Fruit fly (Drosophila melanogaster) whole organism, embryonic: ENCODE data around the gene yrt.

Experiments
- B-H2 ChIP-seq: fragments of 200-800 bp; sonication (Bioruptor generic); optimal IDR thresholded peaks from 2 replicates; lab custom pipeline; 2018; ENCODE audit warnings: missing biosample characterization, mild to moderate bottlenecking, missing genetic modification characterization
- BEAF-32 ChIP-seq: fragments of 200-800 bp; sonication (Bioruptor generic); optimal IDR thresholded peaks from 3 replicates; lab custom pipeline; 2017; ENCODE audit warnings: missing biosample characterization, missing genetic modification characterization, mild to moderate bottlenecking, moderate library complexity, missing genetic modification reagents
- CG11695 ChIP-seq: fragments of 200-800 bp; sonication (Bioruptor generic); IDR thresholded peaks from 3 replicates; pipeline ENCODE4 v1.3.6; 2022; ENCODE audit warnings: missing biosample characterization, missing genetic modification characterization
- CG12236 ChIP-seq: fragments of 200-800 bp; sonication (Bioruptor generic); optimal IDR thresholded peaks from 2 replicates; lab custom pipeline; 2016; ENCODE audit warnings: missing biosample characterization, missing genetic modification characterization
- CG13123 ChIP-seq: fragments of 200-800 bp; sonication (Bioruptor generic); optimal IDR thresholded peaks from 2 replicates; lab custom pipeline; 2016; ENCODE audit warnings: missing biosample characterization, missing genetic modification characterization
- CG17359 ChIP-seq: fragments of 200-800 bp; sonication (Bioruptor generic); optimal IDR thresholded peaks from 3 replicates; lab custom pipeline; 2018; ENCODE audit warnings: missing biosample characterization, mild to moderate bottlenecking, missing genetic modification characterization, moderate library complexity
- CG18599 ChIP-seq: fragments of 200-800 bp; sonication (Bioruptor generic); optimal IDR thresholded peaks from 3 replicates; lab custom pipeline; 2017; ENCODE audit warnings: missing biosample characterization, missing genetic modification characterization, mild to moderate bottlenecking, moderate library complexity, missing genetic modification reagents
- CG2202 ChIP-seq: fragments of 200-800 bp; sonication (Bioruptor generic); optimal IDR thresholded peaks from 2 replicates; lab custom pipeline; 2018; ENCODE audit warnings: missing biosample characterization, mild to moderate bottlenecking, missing genetic modification characterization
- CG2889 ChIP-seq: fragments of 200-800 bp; sonication (Bioruptor generic); IDR thresholded peaks from 3 replicates; pipeline ENCODE4 v1.3.6; 2022; ENCODE audit warnings: missing biosample characterization, missing genetic modification characterization
- CG30403 ChIP-seq: fragments of 200-800 bp; sonication (Bioruptor generic); optimal IDR thresholded peaks from 3 replicates; lab custom pipeline; 2016; ENCODE audit warnings: missing biosample characterization, missing genetic modification characterization
- CG3065 ChIP-seq: fragments of 200-800 bp; sonication (Bioruptor generic); optimal IDR thresholded peaks from 2 replicates; lab custom pipeline; 2016; ENCODE audit warnings: missing biosample characterization, missing genetic modification characterization
- CG3407 ChIP-seq: fragments of 200-800 bp; sonication (Bioruptor generic); optimal IDR thresholded peaks from 2 replicates; lab custom pipeline; 2018; ENCODE audit warnings: missing biosample characterization, mild to moderate bottlenecking, missing genetic modification characterization
- CG3726 ChIP-seq: fragments of 200-800 bp; sonication (Bioruptor generic); IDR thresholded peaks from 3 replicates; pipeline ENCODE4, ENCODE4 v1.3.6; 2022; ENCODE audit warnings: missing biosample characterization, missing genetic modification characterization
- CG3847 ChIP-seq: fragments of 200-800 bp; sonication (Bioruptor generic); IDR thresholded peaks from 2 replicates; pipeline ENCODE4 v1.3.6; 2022; ENCODE audit warnings: missing biosample characterization, missing genetic modification characterization
- CG4282 ChIP-seq: fragments of 200-800 bp; sonication (Bioruptor generic); optimal IDR thresholded peaks from 2 replicates; lab custom pipeline; 2016; ENCODE audit warnings: missing biosample characterization, missing genetic modification characterization
- CG4707 ChIP-seq: fragments of 200-800 bp; sonication (Bioruptor generic); optimal IDR thresholded peaks from 2 replicates; lab custom pipeline; 2018; ENCODE audit warnings: missing biosample characterization, mild to moderate bottlenecking, missing genetic modification characterization, moderate library complexity
- CG7372 ChIP-seq: fragments of 200-800 bp; sonication (Bioruptor generic); IDR thresholded peaks from 2 replicates; pipeline ENCODE4 v1.3.6; 2022; ENCODE audit warnings: missing biosample characterization, missing genetic modification characterization
- CG7963 ChIP-seq: fragments of 200-800 bp; sonication (Bioruptor generic); IDR thresholded peaks from 3 replicates; pipeline ENCODE4 v1.3.6; 2022; ENCODE audit warnings: missing biosample characterization, missing genetic modification characterization; ENCODE audit not compliant: partially characterized antibody
- CG8290 ChIP-seq, 3 experiments: fragments of 200-800 bp; sonication (Bioruptor generic); optimal IDR thresholded peaks; 2 replicates each; lab custom pipeline; 2016 to 2019; ENCODE audit warnings: missing biosample characterization in 3 of 3, missing genetic modification characterization in 3 of 3, mild to moderate bottlenecking in 2 of 3, moderate library complexity in 1 of 3
- CG9609 ChIP-seq: fragments of 200-800 bp; sonication (Bioruptor generic); optimal IDR thresholded peaks from 3 replicates; lab custom pipeline; 2016; ENCODE audit warnings: missing biosample characterization, missing genetic modification characterization
- CTCF ChIP-seq: fragments of 200-800 bp; sonication (Bioruptor generic); optimal IDR thresholded peaks from 2 replicates; lab custom pipeline; 2017; ENCODE audit warnings: missing biosample characterization, mild to moderate bottlenecking, missing genetic modification characterization, moderate library complexity
- Dbx ChIP-seq: fragments of 200-800 bp; sonication (Bioruptor generic); IDR thresholded peaks from 3 replicates; pipeline ENCODE4 v1.3.6; 2022; ENCODE audit warnings: missing biosample characterization, missing genetic modification characterization
- Dip3 ChIP-seq: fragments of 200-800 bp; sonication (Bioruptor generic); optimal IDR thresholded peaks from 3 replicates; lab custom pipeline; 2016; ENCODE audit warnings: missing biosample characterization, missing genetic modification characterization
- Ets65A ChIP-seq: fragments of 200-800 bp; sonication (Bioruptor generic); peaks from one replicate; lab custom pipeline; 2016; ENCODE audit warnings: missing biosample characterization, missing genetic modification characterization
- Fer2 ChIP-seq: fragments of 200-800 bp; sonication (Bioruptor generic); optimal IDR thresholded peaks from 2 replicates; lab custom pipeline; 2018; ENCODE audit warnings: missing biosample characterization, mild to moderate bottlenecking, missing genetic modification characterization, moderate library complexity
- GATAe ChIP-seq: fragments of 200-800 bp; sonication (Bioruptor generic); conservative IDR thresholded peaks from 2 replicates; pipeline ENCODE4 v1.3.6; 2022; ENCODE audit warnings: missing biosample characterization, missing genetic modification characterization
- Hr3 ChIP-seq: fragments of 200-800 bp; sonication (Bioruptor generic); optimal IDR thresholded peaks from 3 replicates; lab custom pipeline; 2016; ENCODE audit warnings: missing biosample characterization, missing genetic modification characterization
- Mes4 ChIP-seq: fragments of 200-800 bp; sonication (Bioruptor generic); optimal IDR thresholded peaks from 2 replicates; lab custom pipeline; 2016; ENCODE audit warnings: missing biosample characterization, missing genetic modification characterization
- PHDP ChIP-seq: fragments of 200-800 bp; sonication (Bioruptor generic); optimal IDR thresholded peaks from 3 replicates; lab custom pipeline; 2018; ENCODE audit warnings: missing biosample characterization, mild to moderate bottlenecking, missing genetic modification characterization, moderate library complexity
- Usf ChIP-seq: fragments of 200-800 bp; sonication (Bioruptor generic); optimal IDR thresholded peaks from 2 replicates; lab custom pipeline; 2017; ENCODE audit warnings: missing genotype, missing biosample characterization, missing genetic modification characterization
- ab ChIP-seq: fragments of 200-800 bp; sonication (Bioruptor generic); optimal IDR thresholded peaks from 2 replicates; lab custom pipeline; 2016; ENCODE audit warnings: missing biosample characterization, missing genetic modification characterization
- ara ChIP-seq: fragments of 200-800 bp; sonication (Bioruptor generic); IDR thresholded peaks from 2 replicates; pipeline ENCODE4 v1.3.6; 2022; ENCODE audit warnings: missing biosample characterization, missing genetic modification characterization
- az2 ChIP-seq: fragments of 200-800 bp; sonication (Bioruptor generic); optimal IDR thresholded peaks from 3 replicates; lab custom pipeline; 2016; ENCODE audit warnings: missing biosample characterization, missing genetic modification characterization
- caup ChIP-seq: fragments of 200-800 bp; sonication (Bioruptor generic); optimal IDR thresholded peaks from 3 replicates; lab custom pipeline; 2017; ENCODE audit warnings: missing biosample characterization, mild to moderate bottlenecking, missing genetic modification characterization, moderate library complexity; ENCODE audit not compliant: severe bottlenecking
- da ChIP-seq: fragments of 200-800 bp; sonication (Bioruptor generic); optimal IDR thresholded peaks from 2 replicates; lab custom pipeline; 2016; ENCODE audit warnings: missing biosample characterization, missing genetic modification characterization
- danr ChIP-seq: fragments of 200-800 bp; sonication (Bioruptor generic); IDR thresholded peaks from 2 replicates; pipeline ENCODE4 v1.3.6; 2022; ENCODE audit warnings: missing biosample characterization, missing genetic modification characterization
- disco-r ChIP-seq: fragments of 200-800 bp; sonication (Bioruptor generic); optimal IDR thresholded peaks from 2 replicates; lab custom pipeline; 2016; ENCODE audit warnings: missing biosample characterization, missing genetic modification characterization
- dm ChIP-seq: fragments of 200-800 bp; sonication (Bioruptor generic); optimal IDR thresholded peaks from 3 replicates; lab custom pipeline; 2016; ENCODE audit warnings: missing biosample characterization, missing genetic modification characterization
- dmrt11E ChIP-seq: fragments of 200-800 bp; sonication (Bioruptor generic); optimal IDR thresholded peaks from 3 replicates; lab custom pipeline; 2018; ENCODE audit warnings: missing biosample characterization, mild to moderate bottlenecking, missing genetic modification characterization, moderate library complexity
- gce ChIP-seq: fragments of 200-800 bp; sonication (Bioruptor generic); IDR thresholded peaks from 3 replicates; pipeline ENCODE4 v1.3.6; 2022; ENCODE audit warnings: missing biosample characterization, missing genetic modification characterization
- gsb ChIP-seq: fragments of 200-800 bp; sonication (Bioruptor generic); IDR thresholded peaks from 2 replicates; pipeline ENCODE4 v1.3.6; 2022; ENCODE audit warnings: missing biosample characterization, missing genetic modification characterization
- gsb-n ChIP-seq: fragments of 200-800 bp; sonication (Bioruptor generic); optimal IDR thresholded peaks from 3 replicates; lab custom pipeline; 2018; ENCODE audit warnings: missing biosample characterization, mild to moderate bottlenecking, missing genetic modification characterization
- hb ChIP-seq: fragments of 200-800 bp; sonication (Bioruptor generic); IDR thresholded peaks from 3 replicates; pipeline ENCODE4 v1.3.6; 2022; ENCODE audit warnings: missing biosample characterization, missing genetic modification characterization; ENCODE audit not compliant: partially characterized antibody
- onecut ChIP-seq: fragments of 200-800 bp; sonication (Bioruptor generic); IDR thresholded peaks from 2 replicates; pipeline ENCODE4 v1.3.6; 2022; ENCODE audit warnings: missing biosample characterization, missing genetic modification characterization
- pb ChIP-seq: fragments of 200-800 bp; sonication (Bioruptor generic); optimal IDR thresholded peaks from 3 replicates; lab custom pipeline; 2016; ENCODE audit warnings: missing biosample characterization, missing genetic modification characterization
- pfk ChIP-seq: fragments of 200-800 bp; sonication (Bioruptor generic); optimal IDR thresholded peaks from 2 replicates; lab custom pipeline; 2018; ENCODE audit warnings: missing biosample characterization, mild to moderate bottlenecking, missing genetic modification characterization, moderate library complexity
- pita ChIP-seq: fragments of 200-800 bp; sonication (Bioruptor generic); optimal IDR thresholded peaks from 2 replicates; lab custom pipeline; 2017; ENCODE audit warnings: missing biosample characterization, mild to moderate bottlenecking, missing genetic modification characterization
- pros ChIP-seq: fragments of 200-800 bp; sonication (Bioruptor generic); optimal IDR thresholded peaks from 3 replicates; lab custom pipeline; 2019; ENCODE audit warnings: missing biosample characterization, mild to moderate bottlenecking, missing genetic modification characterization, moderate library complexity
- sens ChIP-seq: fragments of 200-800 bp; sonication (Bioruptor generic); peaks from one replicate; lab custom pipeline; 2016; ENCODE audit warnings: missing biosample characterization, missing genetic modification characterization
- sob ChIP-seq: fragments of 200-800 bp; sonication (Bioruptor generic); IDR thresholded peaks from 2 replicates; pipeline ENCODE4 v1.3.6; 2022; ENCODE audit warnings: missing biosample characterization, missing genetic modification characterization
- ssp ChIP-seq: fragments of 200-800 bp; sonication (Bioruptor generic); IDR thresholded peaks from 2 replicates; pipeline ENCODE4 v1.3.6; 2022; ENCODE audit warnings: missing biosample characterization, missing genetic modification characterization
- unpg ChIP-seq: fragments of 200-800 bp; sonication (Bioruptor generic); optimal IDR thresholded peaks from 3 replicates; lab custom pipeline; 2018; ENCODE audit warnings: missing biosample characterization, mild to moderate bottlenecking, missing genetic modification characterization, moderate library complexity
- zfh2 ChIP-seq: fragments of 200-800 bp; sonication (Bioruptor generic); optimal IDR thresholded peaks from 2 replicates; lab custom pipeline; 2016; ENCODE audit warnings: missing biosample characterization, missing genetic modification characterization

The yrt gene

DNA sequence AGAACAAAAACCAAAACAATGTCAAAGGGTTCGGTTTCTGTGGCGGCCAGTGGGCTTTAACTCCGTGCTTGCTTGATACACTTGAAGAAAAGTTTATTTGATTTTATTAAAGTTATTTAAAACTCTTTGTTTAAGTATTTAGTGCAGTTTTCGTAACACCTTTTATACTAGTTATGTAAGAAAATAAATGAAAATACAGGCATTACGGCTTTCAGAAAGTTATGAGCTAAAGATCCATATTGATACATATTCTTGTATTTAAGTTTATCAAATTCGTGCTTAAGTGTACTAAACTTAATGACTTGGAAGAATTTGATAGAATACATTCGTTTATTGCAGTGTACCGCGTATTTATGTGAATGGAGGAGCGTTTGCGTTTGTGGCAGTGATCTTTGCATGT lies 11.7 kb upstream of the yrt start (continued):
- TF ChIP-seq Dip3 (GFP tag; lab: Kevin White, UChicago) (peak; percentile 25), CG13123 (GFP tag; lab: Kevin White, UChicago) (no peak), CG2889 (GFP tag; lab: Robert Waterston, UW) (no peak), CG9609 (GFP tag; lab: Kevin White, UChicago) (no peak), ara (GFP tag; lab: Robert Waterston, UW) (no peak), pfk (GFP tag; lab: Kevin White, UChicago) (no peak), da (GFP tag; lab: Kevin White, UChicago) (no peak), CG18599 (GFP tag; lab: Kevin White, UChicago) (peak; percentile 21), pb (GFP tag; lab: Kevin White, UChicago) (no peak), CG4707 (GFP tag; lab: Kevin White, UChicago) (no peak), onecut (no peak), Usf (GFP tag; lab: Kevin White, UChicago) (peak; percentile 17), ssp (no peak; the same call in 1 of the 2 replicates), Dbx (GFP tag; lab: Robert Waterston, UW) (no peak), CG11695 (GFP tag; lab: Robert Waterston, UW) (peak; percentile 70; the same call in 2 of the 3 replicates), CG3726 (no peak), CG30403 (GFP tag; lab: Kevin White, UChicago) (peak; percentile 65), GATAe (GFP tag; lab: Robert Waterston, UW) (no peak), CTCF (GFP tag; lab: Kevin White, UChicago) (no peak), unpg (GFP tag; lab: Kevin White, UChicago) (peak; percentile 69), caup (no peak), CG8290 (GFP tag; optimal IDR thresholded peaks at IDR 0.05; lab: Kevin White, UChicago) (no peak), CG8290 (tag; optimal IDR thresholded peaks at IDR 0.05; lab: Kevin White, UChicago) (peak in 1 of 2 experiments; percentile 50), gsb (GFP tag; lab: Robert Waterston, UW) (no peak), disco-r (GFP tag; lab: Kevin White, UChicago) (no peak), sob (no peak), sens (peak; percentile 68), danr (GFP tag; lab: Robert Waterston, UW) (no peak), Mes4 (GFP tag; lab: Kevin White, UChicago) (no peak), Ets65A (GFP tag; lab: Kevin White, UChicago) (peak; percentile 60), CG17359 (tag; lab: Kevin White, UChicago) (peak; percentile 33), hb (GFP tag; lab: Robert Waterston, UW) (no peak), ab (GFP tag; lab: Kevin White, UChicago) (no peak), pros (no peak), CG3065 (GFP tag; lab: Kevin White, UChicago) (no peak), CG3847 (GFP tag; lab: Robert Waterston, UW) (peak; percentile 43), pita (GFP tag; lab: Kevin White, UChicago) (no peak), gce (GFP tag; lab: Robert Waterston, UW) (no peak), CG3407 (no peak), CG7372 (GFP tag; lab: Robert Waterston, UW) (no peak), zfh2 (no peak), B-H2 (GFP tag; lab: Kevin White, UChicago) (no peak), PHDP (tag; lab: Kevin White, UChicago) (peak; percentile 69), Fer2 (no peak), dm (GFP tag; lab: Kevin White, UChicago) (no peak), CG4282 (GFP tag; lab: Kevin White, UChicago) (no peak), CG2202 (peak; percentile 21), gsb-n (tag; lab: Kevin White, UChicago) (no peak), BEAF-32 (GFP tag; lab: Kevin White, UChicago) (no peak), az2 (peak; percentile 19), CG12236 (no peak), Hr3 (GFP tag; lab: Kevin White, UChicago) (peak; percentile 28), dmrt11E (tag; lab: Kevin White, UChicago) (peak; percentile 60), CG7963 (GFP tag; lab: Robert Waterston, UW) (no peak)
